Worm (Caenorhabditis elegans) whole organism, L2 larva: ENCODE data around the gene F56C3.4.

ENCODE experiments used
- C34F6.9 ChIP-seq: fragments of 150-350 bp; optimal IDR thresholded peaks from 2 replicates; lab custom pipeline; 2014; ENCODE audit warnings: missing biosample characterization, missing genetic modification characterization
- F13H6.1 ChIP-seq: sonication (generic microtip); optimal IDR thresholded peaks from 2 replicates; lab custom pipeline; 2016; ENCODE audit warnings: missing genetic modification characterization, missing compliant biosample characterization
- Y55F3AM.14 ChIP-seq: fragments of 200-800 bp; sonication (Bioruptor generic); optimal IDR thresholded peaks from 2 replicates; lab custom pipeline; 2018; ENCODE audit warnings: mild to moderate bottlenecking, missing genetic modification characterization, missing compliant biosample characterization
- alr-1 ChIP-seq: fragments of 150-350 bp; optimal IDR thresholded peaks from 2 replicates; lab custom pipeline; 2014; ENCODE audit warnings: missing biosample characterization, missing genetic modification characterization
- aly-2 ChIP-seq: fragments of 150-350 bp; optimal IDR thresholded peaks from 2 replicates; lab custom pipeline; 2014; ENCODE audit warnings: missing biosample characterization, missing genetic modification characterization
- blmp-1 ChIP-seq: sonication (generic microtip); optimal IDR thresholded peaks from 2 replicates; lab custom pipeline; 2017; ENCODE audit warnings: missing genetic modification characterization, mild to moderate bottlenecking, missing compliant biosample characterization, antibody characterized with exemption, moderate library complexity; ENCODE audit not compliant: insufficient read depth
- ceh-82 ChIP-seq: fragments of 150-350 bp; optimal IDR thresholded peaks from 2 replicates; lab custom pipeline; 2014; ENCODE audit warnings: missing biosample characterization, missing genetic modification characterization
- crh-2 ChIP-seq: sonication (generic microtip); optimal IDR thresholded peaks from 2 replicates; lab custom pipeline; 2017; ENCODE audit warnings: missing biosample characterization, missing genetic modification characterization
- dmd-4 ChIP-seq: sonication (generic microtip); optimal IDR thresholded peaks from 2 replicates; lab custom pipeline; 2017; ENCODE audit warnings: missing biosample characterization, missing genetic modification characterization
- egl-27 ChIP-seq: sonication (generic microtip); optimal IDR thresholded peaks from 3 replicates; lab custom pipeline; 2017; ENCODE audit warnings: missing biosample characterization, missing genetic modification reagents, missing genetic modification characterization
- fos-1 ChIP-seq: fragments of 150-350 bp; optimal IDR thresholded peaks from 2 replicates; lab custom pipeline; 2014; ENCODE audit warnings: missing biosample characterization, missing genetic modification characterization
- gmeb-1 ChIP-seq: fragments of 150-350 bp; optimal IDR thresholded peaks from 2 replicates; lab custom pipeline; 2014; ENCODE audit warnings: missing biosample characterization, missing genetic modification characterization
- lin-11 ChIP-seq: fragments of 150-350 bp; sonication (generic microtip); optimal IDR thresholded peaks from 2 replicates; lab custom pipeline; 2014; ENCODE audit warnings: missing biosample characterization, missing genetic modification characterization, inconsistent platforms, mixed read lengths
- lin-13 ChIP-seq: fragments of 150-350 bp; optimal IDR thresholded peaks from 2 replicates; lab custom pipeline; 2014; ENCODE audit warnings: missing biosample characterization, missing genetic modification reagents, missing genetic modification characterization
- lsy-2 ChIP-seq, 2 experiments: fragments of 150-350 bp in 1 of 2; sonication (generic microtip) in 1 of 2; optimal IDR thresholded peaks; 2 replicates each; lab custom pipeline; 2014 to 2017; ENCODE audit warnings: missing biosample characterization in 2 of 2, missing genetic modification characterization in 2 of 2
- mbf-1 ChIP-seq: sonication (generic microtip); optimal IDR thresholded peaks from 2 replicates; lab custom pipeline; 2017; ENCODE audit warnings: missing biosample characterization, missing genetic modification characterization
- mdl-1 ChIP-seq, 2 experiments: fragments of 150-350 bp in 1 of 2; sonication (generic microtip) in 1 of 2; optimal IDR thresholded peaks; 2 replicates each; lab custom pipeline; 2017; ENCODE audit warnings: missing biosample characterization in 2 of 2, missing genetic modification characterization in 2 of 2
- nhr-11 ChIP-seq: fragments of 150-350 bp; optimal IDR thresholded peaks from 2 replicates; lab custom pipeline; 2014; ENCODE audit warnings: missing biosample characterization, missing genetic modification characterization
- nhr-12 ChIP-seq: fragments of 150-350 bp; optimal IDR thresholded peaks from 2 replicates; lab custom pipeline; 2014; ENCODE audit warnings: missing biosample characterization, missing genetic modification characterization
- nhr-129 ChIP-seq: fragments of 150-350 bp; optimal IDR thresholded peaks from 2 replicates; lab custom pipeline; 2014; ENCODE audit warnings: missing biosample characterization, missing genetic modification characterization
- nhr-21 ChIP-seq: fragments of 150-350 bp; optimal IDR thresholded peaks from 2 replicates; lab custom pipeline; 2014; ENCODE audit warnings: missing biosample characterization, missing genetic modification characterization
- nhr-237 ChIP-seq: fragments of 150-350 bp; optimal IDR thresholded peaks from 2 replicates; lab custom pipeline; 2014; ENCODE audit warnings: missing biosample characterization, missing genetic modification characterization
- nhr-77 ChIP-seq: fragments of 150-350 bp; optimal IDR thresholded peaks from 2 replicates; lab custom pipeline; 2014; ENCODE audit warnings: missing biosample characterization, missing genetic modification characterization
- sem-4 ChIP-seq: fragments of 150-350 bp; optimal IDR thresholded peaks from 2 replicates; lab custom pipeline; 2014; ENCODE audit warnings: missing biosample characterization, missing genetic modification reagents, missing genetic modification characterization
- sma-3 ChIP-seq: sonication (generic microtip); optimal IDR thresholded peaks from 2 replicates; lab custom pipeline; 2016; ENCODE audit warnings: missing genetic modification reagents, missing genetic modification characterization, missing compliant biosample characterization
- sma-9 ChIP-seq, 2 experiments: fragments of 150-350 bp in 1 of 2; sonication (generic microtip) in 1 of 2; optimal IDR thresholded peaks; 2 replicates each; lab custom pipeline; 2014 to 2016; ENCODE audit warnings: missing genetic modification characterization in 2 of 2, mild to moderate bottlenecking in 1 of 2, missing biosample characterization in 1 of 2, missing compliant biosample characterization in 1 of 2, missing genetic modification reagents in 1 of 2, moderate library complexity in 1 of 2
- snpc-4 ChIP-seq: fragments of 150-350 bp; optimal IDR thresholded peaks from 2 replicates; lab custom pipeline; 2014; ENCODE audit warnings: missing biosample characterization, missing genetic modification characterization
- unc-39 ChIP-seq: fragments of 150-350 bp; optimal IDR thresholded peaks from 2 replicates; lab custom pipeline; 2014; ENCODE audit warnings: missing biosample characterization, missing genetic modification characterization
- unc-55 ChIP-seq: fragments of 150-350 bp; sonication (generic microtip); optimal IDR thresholded peaks from 3 replicates; lab custom pipeline; 2014; ENCODE audit warnings: missing biosample characterization, missing genetic modification reagents, missing genetic modification characterization
- unc-62 ChIP-seq: fragments of 150-350 bp; optimal IDR thresholded peaks from 2 replicates; lab custom pipeline; 2014; ENCODE audit warnings: missing biosample characterization, missing genetic modification reagents, missing genetic modification characterization
- zag-1 ChIP-seq: fragments of 150-350 bp; optimal IDR thresholded peaks from 2 replicates; lab custom pipeline; 2014; ENCODE audit warnings: missing biosample characterization, missing genetic modification characterization
- ztf-4 ChIP-seq: fragments of 150-350 bp; optimal IDR thresholded peaks from 2 replicates; lab custom pipeline; 2014; ENCODE audit warnings: missing biosample characterization, missing genetic modification characterization

The F56C3.4 gene

ce11 chrX:1379391-1379790, 18.9 kb upstream of the F56C3.4 start:
- TF ChIP-seq F13H6.1 (tag; lab: Kevin White, UChicago) (peak; percentile 64), sma-3 (GFP tag; lab: Kevin White, UChicago) (peak; percentile 46), nhr-77 (tag; lab: Kevin White, UChicago) (peak; percentile 1), fos-1 (tag; lab: Kevin White, UChicago) (peak; percentile 53), sem-4 (tag; lab: Kevin White, UChicago) (peak; percentile 10), lin-11 (tag; lab: Kevin White, UChicago) (peak; percentile 65), nhr-21 (tag; lab: Kevin White, UChicago) (peak; percentile 67), nhr-11 (tag; lab: Kevin White, UChicago) (no peak), unc-55 (GFP tag; lab: Kevin White, UChicago) (peak; percentile 32), nhr-12 (tag; lab: Kevin White, UChicago) (no peak), gmeb-1 (peak; percentile 24), crh-2 (tag; lab: Kevin White, UChicago) (peak; percentile 61), sma-9 (GFP tag; optimal IDR thresholded peaks at IDR 0.05; lab: Kevin White, UChicago) (peak; percentile 56), sma-9 (tag; optimal IDR thresholded peaks at IDR 0.05; lab: Kevin White, UChicago) (no peak), blmp-1 (no peak), ztf-4 (tag; lab: Kevin White, UChicago) (no peak), Y55F3AM.14 (GFP tag; lab: Kevin White, UChicago) (peak; percentile 45), mbf-1 (no peak), lin-13 (peak; percentile 70), lsy-2 (tag; optimal IDR thresholded peaks at IDR 0.05; lab: Kevin White, UChicago) (peak; percentile 36 to 44), aly-2 (tag; lab: Kevin White, UChicago) (no peak), nhr-129 (tag; lab: Kevin White, UChicago) (peak; percentile 69), mdl-1 (tag; optimal IDR thresholded peaks at IDR 0.05; lab: Kevin White, UChicago) (peak in 1 of 2 experiments; percentile 33), snpc-4 (peak; percentile 43), unc-62 (GFP tag; lab: Kevin White, UChicago) (no peak), zag-1 (peak; percentile 21)

DNA sequence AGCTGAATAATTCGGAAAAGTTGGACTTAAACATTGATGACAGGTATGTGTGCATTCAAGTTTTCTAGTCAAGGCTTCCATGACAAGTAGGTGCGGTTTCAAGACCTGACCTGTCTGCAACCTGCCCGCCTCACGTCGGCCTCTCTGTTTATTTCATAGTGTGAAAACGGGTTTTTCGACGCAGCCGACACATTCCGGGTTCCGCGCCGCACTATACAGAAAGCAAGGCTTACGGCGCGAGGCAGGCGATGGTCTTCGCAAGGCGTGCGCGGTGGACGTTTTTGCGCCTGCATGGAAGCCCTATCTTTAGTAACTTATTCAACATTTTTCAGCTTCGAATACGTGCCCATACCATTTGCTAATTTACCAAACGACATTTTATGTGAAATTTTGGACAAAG, 11.9 kb upstream of the F56C3.4 start:
- TF ChIP-seq snpc-4 = peak; percentile 11
- TF ChIP-seq F13H6.1 (tag; lab: Kevin White, UChicago) = no peak

ce11 chrX:1371688-1372087, 11.2 kb upstream of the F56C3.4 start, which contains the start of gene fbxa-190:
Gene fbxa-190 (plus strand): TSS chrX:1372012.
- TF ChIP-seq C34F6.9 (no peak), alr-1 (no peak), mbf-1 (no peak), sma-9 (GFP tag; optimal IDR thresholded peaks at IDR 0.05; lab: Kevin White, UChicago) (peak; percentile 49), sma-9 (tag; optimal IDR thresholded peaks at IDR 0.05; lab: Kevin White, UChicago) (no peak), fos-1 (tag; lab: Kevin White, UChicago) (peak; percentile 72), unc-55 (GFP tag; lab: Kevin White, UChicago) (no peak)

DNA sequence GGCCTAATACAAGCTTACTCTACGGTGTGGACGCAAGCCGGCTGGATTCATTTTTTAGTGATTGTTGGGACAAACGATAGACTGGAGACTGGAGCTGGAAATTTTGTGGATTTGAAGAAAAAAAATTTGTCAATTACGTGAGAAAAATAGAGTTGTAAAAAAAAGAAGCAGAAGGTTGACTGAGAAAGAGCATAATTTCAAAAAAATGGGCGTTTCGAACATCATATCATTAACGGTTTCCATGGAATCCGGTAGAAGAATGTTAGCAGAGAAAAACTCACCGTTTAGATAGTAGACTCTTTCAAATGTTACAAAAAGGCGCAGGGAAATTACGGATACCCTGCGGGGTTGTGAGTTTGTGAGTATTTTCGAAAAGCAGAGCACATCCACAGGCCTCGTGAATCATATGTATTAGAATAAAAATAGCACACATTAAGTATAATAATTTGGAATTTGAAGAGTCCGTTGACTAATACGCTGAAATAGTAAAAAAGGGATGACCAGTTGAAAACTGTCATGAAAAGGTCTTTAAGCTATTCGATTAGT, 10.3 kb upstream of the F56C3.4 start, which contains the start of gene F56C3.7:
F56C3.7 (minus strand) TSS at position 51 of the 546 bp plus-strand sequence.
- TF ChIP-seq nhr-237 (tag; lab: Kevin White, UChicago) (no peak), gmeb-1 (peak; percentile 4)

- TF ChIP-seq nhr-12 (tag; lab: Kevin White, UChicago) (no peak), egl-27 (tag; lab: Kevin White, UChicago) (no peak), unc-39 (tag; lab: Kevin White, UChicago) (no peak), ceh-82 (tag; lab: Kevin White, UChicago) (no peak), unc-62 (GFP tag; lab: Kevin White, UChicago) (no peak), dmd-4 (tag; lab: Kevin White, UChicago) (no peak)
Measured at ce11 chrX:1367416-1367815, 6.9 kb upstream of the F56C3.4 start, which contains the start of gene dgn-2. Gene dgn-2 (minus strand): TSS chrX:1367516.
